Fruit fly (Drosophila melanogaster) whole organism, adult: ENCODE data around the gene AIMP2.

ENCODE experiments used
- CG11617 ChIP-seq: fragments of 200-800 bp; sonication (Bioruptor generic); optimal IDR thresholded peaks from 2 replicates; lab custom pipeline; 2017; ENCODE audit warnings: mild to moderate bottlenecking, missing biosample characterization, missing genetic modification reagents, missing genetic modification characterization
- CG12768 ChIP-seq: fragments of 200-800 bp; sonication (Bioruptor generic); optimal IDR thresholded peaks from 2 replicates; lab custom pipeline; 2017; ENCODE audit warnings: missing biosample characterization, missing genetic modification characterization, mild to moderate bottlenecking, moderate library complexity, missing genetic modification reagents
- CG14711 ChIP-seq: fragments of 200-800 bp; sonication (Bioruptor generic); optimal IDR thresholded peaks from 2 replicates; lab custom pipeline; 2018; ENCODE audit warnings: missing biosample characterization, mild to moderate bottlenecking, missing genetic modification characterization, moderate library complexity
- CG1620 ChIP-seq: fragments of 200-800 bp; sonication (Bioruptor generic); optimal IDR thresholded peaks from 2 replicates; lab custom pipeline; 2016; ENCODE audit warnings: missing biosample characterization, missing genetic modification characterization
- CG33017 ChIP-seq: fragments of 200-800 bp; sonication (Bioruptor generic); optimal IDR thresholded peaks from 2 replicates; lab custom pipeline; 2018; ENCODE audit warnings: missing biosample characterization, mild to moderate bottlenecking, missing genetic modification characterization, moderate library complexity
- CG5204 ChIP-seq: fragments of 200-800 bp; sonication (Bioruptor generic); optimal IDR thresholded peaks from 2 replicates; lab custom pipeline; 2016; ENCODE audit warnings: missing biosample characterization, missing genetic modification characterization
- CG7045 ChIP-seq: fragments of 200-800 bp; sonication (Bioruptor generic); optimal IDR thresholded peaks from 2 replicates; lab custom pipeline; 2017; ENCODE audit warnings: missing biosample characterization, mild to moderate bottlenecking, missing genetic modification characterization
- CG7101 ChIP-seq: fragments of 200-800 bp; sonication (Bioruptor generic); optimal IDR thresholded peaks from 2 replicates; lab custom pipeline; 2018; ENCODE audit warnings: missing biosample characterization, mild to moderate bottlenecking, missing genetic modification characterization, moderate library complexity
- Clk ChIP-seq: fragments of 200-800 bp; sonication (Bioruptor generic); optimal IDR thresholded peaks from 2 replicates; lab custom pipeline; 2017; ENCODE audit warnings: missing biosample characterization, missing genetic modification characterization
- Crg-1 ChIP-seq: fragments of 200-800 bp; sonication (Bioruptor generic); optimal IDR thresholded peaks from 2 replicates; lab custom pipeline; 2016; ENCODE audit warnings: missing biosample characterization, missing genetic modification characterization
- Hr96 ChIP-seq: fragments of 200-800 bp; sonication (Bioruptor generic); optimal IDR thresholded peaks from 2 replicates; lab custom pipeline; 2016; ENCODE audit warnings: missing biosample characterization, missing genetic modification characterization
- Mnt ChIP-seq: fragments of 200-800 bp; sonication (Bioruptor generic); optimal IDR thresholded peaks from 2 replicates; lab custom pipeline; 2016; ENCODE audit warnings: missing biosample characterization, mild to moderate bottlenecking, missing genetic modification characterization
- bab1 ChIP-seq: fragments of 200-800 bp; sonication (Bioruptor generic); optimal IDR thresholded peaks from 3 replicates; lab custom pipeline; 2019; ENCODE audit warnings: missing biosample characterization, mild to moderate bottlenecking, missing genetic modification characterization, moderate library complexity
- cic ChIP-seq: fragments of 200-800 bp; sonication (Bioruptor generic); optimal IDR thresholded peaks from 2 replicates; lab custom pipeline; 2017; ENCODE audit warnings: missing biosample characterization, mild to moderate bottlenecking, missing genetic modification characterization, moderate library complexity
- cnc ChIP-seq, 2 experiments: fragments of >200 bp; optimal IDR thresholded peaks; 2 replicates each; lab custom pipeline; 2017
- kay ChIP-seq: fragments of 200-800 bp; sonication (Bioruptor generic); peaks from one replicate; lab custom pipeline; 2016; ENCODE audit warnings: missing biosample characterization, missing genetic modification characterization, borderline replicate concordance
- ovo ChIP-seq: fragments of 200-800 bp; sonication (Bioruptor generic); optimal IDR thresholded peaks from 2 replicates; lab custom pipeline; 2016; ENCODE audit warnings: missing biosample characterization, missing genetic modification characterization
- pad ChIP-seq: fragments of 200-800 bp; sonication (Bioruptor generic); optimal IDR thresholded peaks from 3 replicates; lab custom pipeline; 2017; ENCODE audit warnings: missing biosample characterization, missing genetic modification characterization, mild to moderate bottlenecking, moderate library complexity, missing genetic modification reagents
- tj ChIP-seq: fragments of 200-800 bp; sonication (Bioruptor generic); optimal IDR thresholded peaks from 3 replicates; lab custom pipeline; 2017; ENCODE audit warnings: missing biosample characterization, mild to moderate bottlenecking, missing genetic modification characterization, moderate library complexity
- toe ChIP-seq: fragments of 200-800 bp; sonication (Bioruptor generic); optimal IDR thresholded peaks from 2 replicates; lab custom pipeline; 2016; ENCODE audit warnings: missing biosample characterization, missing genetic modification characterization

AIMP2 gene

dm6 chr3L:15624944-15625610 lies 41.6 kb downstream of the AIMP2 start:
- no peak for TF ChIP-seq kay
- peak; percentile 68 for TF ChIP-seq tj (GFP tag; lab: Kevin White, UChicago)

dm6 chr3L:15625676-15626414 lies 42.4 kb downstream of the AIMP2 start:
- peak; percentile 51 for TF ChIP-seq Mnt (GFP tag; lab: Kevin White, UChicago)
- TF ChIP-seq CG7045 (GFP tag; lab: Kevin White, UChicago): peak; percentile 86
- TF ChIP-seq pad (GFP tag; lab: Kevin White, UChicago): peak; percentile 77
- TF ChIP-seq Crg-1 (GFP tag; lab: Kevin White, UChicago): no peak
- TF ChIP-seq toe: peak; percentile 47
- peak; percentile 22 for TF ChIP-seq Hr96 (GFP tag; lab: Kevin White, UChicago)
- peak; percentile 52 for TF ChIP-seq Clk
- TF ChIP-seq ovo (GFP tag; lab: Kevin White, UChicago): peak; percentile 57
- TF ChIP-seq CG7101 (tag; lab: Kevin White, UChicago): peak; percentile 92
- TF ChIP-seq CG11617 (GFP tag; lab: Kevin White, UChicago): peak; percentile 93
- TF ChIP-seq CG5204: peak; percentile 82
- peak; percentile 75 for TF ChIP-seq kay
- peak; percentile 75 for TF ChIP-seq CG12768 (GFP tag; lab: Kevin White, UChicago)
- peak; percentile 93 for TF ChIP-seq CG33017 (tag; lab: Kevin White, UChicago)
- TF ChIP-seq CG1620: peak; percentile 52
- TF ChIP-seq CG14711: peak; percentile 88
- peak; percentile 65 for TF ChIP-seq tj (GFP tag; lab: Kevin White, UChicago)
- no peak for TF ChIP-seq cnc (optimal IDR thresholded peaks at IDR 0.05; lab: Kevin White, UChicago)
- peak; percentile 95 for TF ChIP-seq bab1 (GFP tag; lab: Kevin White, UChicago)
- no peak for TF ChIP-seq cic

- TF ChIP-seq CG11617 (GFP tag; lab: Kevin White, UChicago) (no peak), toe (no peak), ovo (GFP tag; lab: Kevin White, UChicago) (no peak), CG12768 (GFP tag; lab: Kevin White, UChicago) (no peak), CG5204 (no peak), Hr96 (GFP tag; lab: Kevin White, UChicago) (no peak), CG1620 (no peak), kay (peak; percentile 61)
Observed at dm6 chr3L:15627295-15627694, 43.9 kb downstream of the AIMP2 start.

- no peak for TF ChIP-seq CG5204
- TF ChIP-seq Hr96 (GFP tag; lab: Kevin White, UChicago): no peak
- no peak for TF ChIP-seq ovo (GFP tag; lab: Kevin White, UChicago)
- TF ChIP-seq CG7101 (tag; lab: Kevin White, UChicago): no peak
- no peak for TF ChIP-seq CG33017 (tag; lab: Kevin White, UChicago)
- no peak for TF ChIP-seq toe
- no peak for TF ChIP-seq Clk
Observed at dm6 chr3L:15631067-15631466, 47.6 kb downstream of the AIMP2 start.

- TF ChIP-seq CG7101 (tag; lab: Kevin White, UChicago): peak; percentile 5
- TF ChIP-seq cic: no peak
- peak; percentile 23 for TF ChIP-seq kay
Observed at dm6 chr3L:15632653-15633052, 49.2 kb downstream of the AIMP2 start.

- TF ChIP-seq CG33017 (tag; lab: Kevin White, UChicago) (peak; percentile 78), cic (peak; percentile 28), CG11617 (GFP tag; lab: Kevin White, UChicago) (peak; percentile 25), pad (GFP tag; lab: Kevin White, UChicago) (no peak), CG7045 (GFP tag; lab: Kevin White, UChicago) (peak; percentile 13), CG12768 (GFP tag; lab: Kevin White, UChicago) (peak; percentile 10), cnc (optimal IDR thresholded peaks at IDR 0.05; lab: Kevin White, UChicago) (no peak), CG7101 (tag; lab: Kevin White, UChicago) (peak; percentile 72), CG14711 (peak; percentile 62), tj (GFP tag; lab: Kevin White, UChicago) (no peak), CG5204 (peak; percentile 1)
Observed at dm6 chr3L:15634368-15635075, 51.1 kb downstream of the AIMP2 start.
